Worm (Caenorhabditis elegans): ENCODE measurements around the gene uev-2.

Gene uev-2

ce11 chrIII:5552072-5552667 lies 30.8 kb upstream of the uev-2 start, which contains the start of gene F09F7.6:
Gene F09F7.6, minus strand, starts transcription at chrIII:5552135.
- TF ChIP-seq mef-2 (tag; optimal IDR thresholded peaks at IDR 0.05) (no peak), C04F5.9 (tag; optimal IDR thresholded peaks at IDR 0.05) (peak; percentile 26), nhr-85 (tag) (peak; percentile 98), ceh-63 (GFP tag; optimal IDR thresholded peaks at IDR 0.05) (no peak), egl-13 (tag; optimal IDR thresholded peaks at IDR 0.05) (no peak), xbp-1 (tag; optimal IDR thresholded peaks at IDR 0.05) (peak; percentile 27), pax-3 (tag; optimal IDR thresholded peaks at IDR 0.05) (no peak), elt-3 (tag; optimal IDR thresholded peaks at IDR 0.05) (peak; percentile 35 to 93 (median 72)), alr-1 (tag; optimal IDR thresholded peaks at IDR 0.05; ENCODE audit: borderline replicate concordance) (no peak), snu-23 (GFP tag; optimal IDR thresholded peaks at IDR 0.05) (peak; percentile 93), unc-86 (tag; optimal IDR thresholded peaks at IDR 0.05) (no peak), dpl-1 (GFP tag; optimal IDR thresholded peaks at IDR 0.05) (peak in 2 of 3 experiments; percentile 21 to 42), nhr-28 (tag; optimal IDR thresholded peaks at IDR 0.05) (no peak), pag-3 (tag; optimal IDR thresholded peaks at IDR 0.05; ENCODE audit: borderline replicate concordance, insufficient read depth) (no peak), hpl-2 (GFP tag; optimal IDR thresholded peaks at IDR 0.05) (no peak), ceh-90 (tag; optimal IDR thresholded peaks at IDR 0.05) (no peak), nhr-20 (tag; optimal IDR thresholded peaks at IDR 0.05) (peak; percentile 97), isw-1 (GFP tag; IDR thresholded peaks at IDR 0.05) (no peak), zip-4 (GFP tag; optimal IDR thresholded peaks at IDR 0.05) (no peak), nhr-90 (tag; optimal IDR thresholded peaks at IDR 0.05; ENCODE audit: poor library complexity) (peak; percentile 81), zag-1 (tag; optimal IDR thresholded peaks at IDR 0.05) (no peak), F16B12.6 (tag; optimal IDR thresholded peaks at IDR 0.05) (no peak), aly-2 (tag; optimal IDR thresholded peaks at IDR 0.05) (no peak), ceh-8 (GFP tag; optimal IDR thresholded peaks at IDR 0.05) (no peak), sptf-1 (tag; optimal IDR thresholded peaks at IDR 0.05) (no peak), grh-1 (GFP tag; IDR thresholded peaks at IDR 0.05) (peak; percentile 53; the same call in 1 of the 2 replicates), unc-130 (tag; optimal IDR thresholded peaks at IDR 0.05) (peak; percentile 89), lin-15B (tag; optimal IDR thresholded peaks at IDR 0.05) (no peak), ztf-11 (tag; optimal IDR thresholded peaks at IDR 0.05) (no peak), sup-37 (GFP tag; optimal IDR thresholded peaks at IDR 0.05) (no peak), elt-2 (tag; optimal IDR thresholded peaks at IDR 0.05) (peak; percentile 74), fos-1 (tag; optimal IDR thresholded peaks at IDR 0.05) (no peak), swsn-7 (tag; optimal IDR thresholded peaks at IDR 0.05) (peak; percentile 46), nhr-84 (tag; optimal IDR thresholded peaks at IDR 0.05) (no peak), aha-1 (tag; optimal IDR thresholded peaks at IDR 0.05) (no peak), fkh-4 (tag; optimal IDR thresholded peaks at IDR 0.05; ENCODE audit: borderline replicate concordance) (no peak), lin-13 (GFP tag; optimal IDR thresholded peaks at IDR 0.05) (peak; percentile 4), ceh-88 (GFP tag; IDR thresholded peaks at IDR 0.05) (no peak), unc-62 (GFP tag; optimal IDR thresholded peaks at IDR 0.05) (no peak), unc-30 (tag; optimal IDR thresholded peaks at IDR 0.05) (no peak), vab-15 (tag; optimal IDR thresholded peaks at IDR 0.05) (peak; percentile 50), efl-3 (GFP tag; optimal IDR thresholded peaks at IDR 0.05) (no peak), nhr-76 (tag; optimal IDR thresholded peaks at IDR 0.05) (no peak), tbx-2 (tag; optimal IDR thresholded peaks at IDR 0.05) (peak; percentile 81), efl-1 (optimal IDR thresholded peaks at IDR 0.05) (peak; percentile 37 to 52), efl-1 (GFP tag; optimal IDR thresholded peaks at IDR 0.05 in 1 of 2) (peak in 1 of 2 experiments; percentile 96), ceh-82 (tag; optimal IDR thresholded peaks at IDR 0.05) (no peak), C16A3.4 (tag; optimal IDR thresholded peaks at IDR 0.05) (peak; percentile 74), Y116A8C.19 (tag; optimal IDR thresholded peaks at IDR 0.05; ENCODE audit: borderline replicate concordance) (no peak), skn-1 (tag; optimal IDR thresholded peaks at IDR 0.05) (no peak), C34B4.2 (tag; optimal IDR thresholded peaks at IDR 0.05) (no peak), ztf-4 (tag; optimal IDR thresholded peaks at IDR 0.05) (peak; percentile 51), snpc-4 (tag; optimal IDR thresholded peaks at IDR 0.05) (no peak)
